Fruit fly (Drosophila melanogaster) whole organism, prepupa: ENCODE measurements around the gene sim.

Experiments
- Blimp-1 ChIP-seq: fragments of 200-800 bp; sonication (Bioruptor generic); optimal IDR thresholded peaks from 3 replicates; lab custom pipeline; 2017; ENCODE audit warnings: missing biosample characterization, missing genetic modification characterization, mild to moderate bottlenecking, moderate library complexity, missing genetic modification reagents
- CG10631 ChIP-seq: fragments of 200-800 bp; sonication (Bioruptor generic); optimal IDR thresholded peaks from 2 replicates; lab custom pipeline; 2016; ENCODE audit warnings: missing biosample characterization, missing genetic modification characterization
- CG10669 ChIP-seq: fragments of 200-800 bp; sonication (Bioruptor generic); optimal IDR thresholded peaks from 3 replicates; lab custom pipeline; 2018; ENCODE audit warnings: missing biosample characterization, mild to moderate bottlenecking, missing genetic modification characterization, moderate library complexity
- CG11294 ChIP-seq: fragments of 200-800 bp; sonication (Bioruptor generic); IDR thresholded peaks from 2 replicates; pipeline ENCODE4 v1.3.6; 2022; ENCODE audit warnings: missing biosample characterization, missing genetic modification characterization
- CG11762 ChIP-seq: fragments of 200-800 bp; sonication (Bioruptor generic); optimal IDR thresholded peaks from 3 replicates; lab custom pipeline; 2016; ENCODE audit warnings: missing biosample characterization, missing genetic modification characterization; ENCODE audit not compliant: insufficient read depth
- CG11902 ChIP-seq: fragments of 200-800 bp; sonication (Bioruptor generic); optimal IDR thresholded peaks from 3 replicates; lab custom pipeline; 2016; ENCODE audit warnings: missing biosample characterization, missing genetic modification characterization
- CG15336 ChIP-seq: fragments of 200-800 bp; sonication (Bioruptor generic); IDR thresholded peaks from 2 replicates; pipeline ENCODE4 v1.3.6; 2022; ENCODE audit warnings: missing biosample characterization, missing genetic modification characterization
- CG1621 ChIP-seq: fragments of 200-800 bp; sonication (Bioruptor generic); optimal IDR thresholded peaks from 3 replicates; lab custom pipeline; 2018; ENCODE audit warnings: missing biosample characterization, mild to moderate bottlenecking, missing genetic modification characterization
- CG16779 ChIP-seq: fragments of 200-800 bp; sonication (Bioruptor generic); optimal IDR thresholded peaks from 3 replicates; lab custom pipeline; 2017; ENCODE audit warnings: missing biosample characterization, mild to moderate bottlenecking, missing genetic modification characterization
- CG31627 ChIP-seq: fragments of 200-800 bp; sonication (Bioruptor generic); optimal IDR thresholded peaks from 3 replicates; lab custom pipeline; 2016; ENCODE audit warnings: missing biosample characterization, missing genetic modification characterization
- CG4318 ChIP-seq: fragments of 200-800 bp; sonication (Bioruptor generic); optimal IDR thresholded peaks from 3 replicates; lab custom pipeline; 2017; ENCODE audit warnings: missing biosample characterization, mild to moderate bottlenecking, missing genetic modification characterization
- CG6276 ChIP-seq: fragments of 200-800 bp; sonication (Bioruptor generic); optimal IDR thresholded peaks from 2 replicates; lab custom pipeline; 2017; ENCODE audit warnings: missing biosample characterization, mild to moderate bottlenecking, missing genetic modification characterization
- CG6792 ChIP-seq: fragments of 200-800 bp; sonication (Bioruptor generic); optimal IDR thresholded peaks from 3 replicates; lab custom pipeline; 2016; ENCODE audit warnings: missing biosample characterization, missing genetic modification characterization
- CG6808 ChIP-seq: fragments of 200-800 bp; sonication (Bioruptor generic); optimal IDR thresholded peaks from 3 replicates; lab custom pipeline; 2017; ENCODE audit warnings: missing biosample characterization, missing genetic modification characterization, mild to moderate bottlenecking, moderate library complexity, missing genetic modification reagents
- CG6854 ChIP-seq: fragments of 200-800 bp; sonication (Bioruptor generic); optimal IDR thresholded peaks from 2 replicates; lab custom pipeline; 2017; ENCODE audit warnings: missing biosample characterization, mild to moderate bottlenecking, missing genetic modification characterization
- CG8319 ChIP-seq: fragments of 200-800 bp; sonication (Bioruptor generic); optimal IDR thresholded peaks from 3 replicates; lab custom pipeline; 2016; ENCODE audit warnings: missing biosample characterization, missing genetic modification characterization
- CG8632 ChIP-seq: fragments of 200-800 bp; sonication (Bioruptor generic); optimal IDR thresholded peaks from 3 replicates; lab custom pipeline; 2016; ENCODE audit warnings: missing biosample characterization, missing genetic modification characterization
- CG9139 ChIP-seq: fragments of 200-800 bp; sonication (Bioruptor generic); optimal IDR thresholded peaks from 3 replicates; lab custom pipeline; 2017; ENCODE audit warnings: missing biosample characterization, mild to moderate bottlenecking, missing genetic modification characterization
- Eip75B ChIP-seq: fragments of 200-800 bp; sonication (Bioruptor generic); optimal IDR thresholded peaks from 3 replicates; lab custom pipeline; 2016; ENCODE audit warnings: missing biosample characterization, missing genetic modification characterization
- Eip78C ChIP-seq: fragments of 200-800 bp; sonication (Bioruptor generic); peaks from one replicate; lab custom pipeline; 2016; ENCODE audit warnings: missing biosample characterization, missing genetic modification characterization
- Eip93F ChIP-seq: fragments of 200-800 bp; sonication (Bioruptor generic); optimal IDR thresholded peaks from 2 replicates; lab custom pipeline; 2016; ENCODE audit warnings: missing biosample characterization, mild to moderate bottlenecking, missing genetic modification characterization
- Ets21C ChIP-seq: fragments of 200-800 bp; sonication (Bioruptor generic); optimal IDR thresholded peaks from 3 replicates; lab custom pipeline; 2016; ENCODE audit warnings: missing biosample characterization, missing genetic modification characterization
- Gug ChIP-seq: fragments of 200-800 bp; sonication (Bioruptor generic); IDR thresholded peaks from 2 replicates; pipeline ENCODE4 v1.3.6; 2022; ENCODE audit warnings: missing biosample characterization, missing genetic modification characterization
- Hr39 ChIP-seq: fragments of 200-800 bp; sonication (Bioruptor generic); optimal IDR thresholded peaks from 2 replicates; lab custom pipeline; 2016; ENCODE audit warnings: missing biosample characterization, missing genetic modification characterization
- Hr4 ChIP-seq: fragments of 200-800 bp; sonication (Bioruptor generic); optimal IDR thresholded peaks from 3 replicates; lab custom pipeline; 2016; ENCODE audit warnings: missing biosample characterization, missing genetic modification characterization
- Lpt ChIP-seq: fragments of 200-800 bp; sonication (Bioruptor generic); optimal IDR thresholded peaks from 3 replicates; lab custom pipeline; 2016; ENCODE audit warnings: missing biosample characterization, missing genetic modification characterization
- Met ChIP-seq: fragments of 200-800 bp; sonication (Bioruptor generic); optimal IDR thresholded peaks from 3 replicates; lab custom pipeline; 2016; ENCODE audit warnings: missing biosample characterization, missing genetic modification characterization
- OdsH ChIP-seq: fragments of 200-800 bp; sonication (Bioruptor generic); optimal IDR thresholded peaks from 3 replicates; lab custom pipeline; 2016; ENCODE audit warnings: missing biosample characterization, missing genetic modification characterization
- Smox ChIP-seq: fragments of 200-800 bp; sonication (Bioruptor generic); optimal IDR thresholded peaks from 3 replicates; lab custom pipeline; 2016; ENCODE audit warnings: missing biosample characterization, missing genetic modification characterization
- Sox14 ChIP-seq: fragments of 200-800 bp; sonication (Bioruptor generic); optimal IDR thresholded peaks from 3 replicates; lab custom pipeline; 2016; ENCODE audit warnings: missing biosample characterization, missing genetic modification characterization
- Sox15 ChIP-seq: fragments of 200-800 bp; sonication (Bioruptor generic); optimal IDR thresholded peaks from 3 replicates; lab custom pipeline; 2016; ENCODE audit warnings: missing biosample characterization, missing genetic modification characterization
- achi ChIP-seq: fragments of 200-800 bp; sonication (Bioruptor generic); optimal IDR thresholded peaks from 3 replicates; lab custom pipeline; 2016; ENCODE audit warnings: missing biosample characterization, missing genetic modification characterization
- acj6 ChIP-seq: fragments of 200-800 bp; sonication (Bioruptor generic); optimal IDR thresholded peaks from 3 replicates; lab custom pipeline; 2016; ENCODE audit warnings: missing biosample characterization, missing genetic modification characterization
- cyc ChIP-seq: fragments of 200-800 bp; sonication (Bioruptor generic); optimal IDR thresholded peaks from 3 replicates; lab custom pipeline; 2016; ENCODE audit warnings: missing biosample characterization, missing genetic modification characterization
- dac ChIP-seq: fragments of 200-800 bp; sonication (Bioruptor generic); optimal IDR thresholded peaks from 2 replicates; lab custom pipeline; 2017; ENCODE audit warnings: missing biosample characterization, mild to moderate bottlenecking, missing genetic modification characterization
- dsx ChIP-seq: fragments of 200-800 bp; optimal IDR thresholded peaks from 3 replicates; lab custom pipeline; 2019; ENCODE audit warnings: missing biosample characterization, mild to moderate bottlenecking, missing genetic modification characterization, moderate library complexity; ENCODE audit not compliant: poor library complexity, severe bottlenecking
- eg ChIP-seq: fragments of 200-800 bp; sonication (Bioruptor generic); IDR thresholded peaks from 3 replicates; pipeline ENCODE4 v1.3.6; 2022; ENCODE audit warnings: missing biosample characterization, missing genetic modification characterization
- esn ChIP-seq: fragments of 200-800 bp; sonication (Bioruptor generic); optimal IDR thresholded peaks from 2 replicates; lab custom pipeline; 2016; ENCODE audit warnings: missing biosample characterization, mild to moderate bottlenecking, missing genetic modification characterization, moderate library complexity
- fd59A ChIP-seq: fragments of 200-800 bp; sonication (Bioruptor generic); optimal IDR thresholded peaks from 2 replicates; lab custom pipeline; 2017; ENCODE audit warnings: missing biosample characterization, mild to moderate bottlenecking, missing genetic modification characterization, missing genetic modification reagents
- fd85E ChIP-seq: fragments of 200-800 bp; sonication (Bioruptor generic); optimal IDR thresholded peaks from 3 replicates; lab custom pipeline; 2016; ENCODE audit warnings: missing biosample characterization, missing genetic modification characterization
- fkh ChIP-seq: fragments of 200-800 bp; sonication (Bioruptor generic); optimal IDR thresholded peaks from 3 replicates; lab custom pipeline; 2017; ENCODE audit warnings: missing biosample characterization, mild to moderate bottlenecking, missing genetic modification characterization, moderate library complexity
- lz ChIP-seq: fragments of 200-800 bp; sonication (Bioruptor generic); optimal IDR thresholded peaks from 3 replicates; lab custom pipeline; 2016; ENCODE audit warnings: missing biosample characterization, missing genetic modification characterization
- net ChIP-seq: fragments of 200-800 bp; sonication (Bioruptor generic); optimal IDR thresholded peaks from 3 replicates; lab custom pipeline; 2016; ENCODE audit warnings: missing biosample characterization, missing genetic modification characterization
- pdm3 ChIP-seq: fragments of 200-800 bp; sonication (Bioruptor generic); optimal IDR thresholded peaks from 3 replicates; lab custom pipeline; 2016; ENCODE audit warnings: missing biosample characterization, missing genetic modification characterization
- salr ChIP-seq, 2 experiments: fragments of 200-800 bp; sonication (Bioruptor generic); optimal IDR thresholded peaks; 3 replicates each; lab custom pipeline; 2016 to 2018; ENCODE audit warnings: missing biosample characterization in 2 of 2, missing genetic modification characterization in 2 of 2, mild to moderate bottlenecking in 1 of 2
- spab ChIP-seq: fragments of 200-800 bp; sonication (Bioruptor generic); optimal IDR thresholded peaks from 2 replicates; lab custom pipeline; 2017; ENCODE audit warnings: missing biosample characterization, mild to moderate bottlenecking, missing genetic modification characterization, missing genetic modification reagents
- ss ChIP-seq, 2 experiments: fragments of 200-800 bp; sonication (Bioruptor generic); optimal IDR thresholded peaks; 2 replicates in 1 of 2; 3 replicates in 1 of 2; lab custom pipeline; 2017 to 2018; ENCODE audit warnings: mild to moderate bottlenecking in 2 of 2, missing biosample characterization in 2 of 2, missing genetic modification characterization in 2 of 2, moderate library complexity in 1 of 2
- svp ChIP-seq: fragments of 200-800 bp; sonication (Bioruptor generic); peaks from one replicate; lab custom pipeline; 2016; ENCODE audit warnings: missing biosample characterization, missing genetic modification characterization
- topi ChIP-seq: fragments of 200-800 bp; sonication (Bioruptor generic); optimal IDR thresholded peaks from 3 replicates; lab custom pipeline; 2016; ENCODE audit warnings: missing biosample characterization, missing genetic modification characterization
- vri ChIP-seq: fragments of 200-800 bp; sonication (Bioruptor generic); optimal IDR thresholded peaks from 3 replicates; lab custom pipeline; 2016; ENCODE audit warnings: missing biosample characterization, mild to moderate bottlenecking, missing genetic modification characterization

Gene sim

DNA sequence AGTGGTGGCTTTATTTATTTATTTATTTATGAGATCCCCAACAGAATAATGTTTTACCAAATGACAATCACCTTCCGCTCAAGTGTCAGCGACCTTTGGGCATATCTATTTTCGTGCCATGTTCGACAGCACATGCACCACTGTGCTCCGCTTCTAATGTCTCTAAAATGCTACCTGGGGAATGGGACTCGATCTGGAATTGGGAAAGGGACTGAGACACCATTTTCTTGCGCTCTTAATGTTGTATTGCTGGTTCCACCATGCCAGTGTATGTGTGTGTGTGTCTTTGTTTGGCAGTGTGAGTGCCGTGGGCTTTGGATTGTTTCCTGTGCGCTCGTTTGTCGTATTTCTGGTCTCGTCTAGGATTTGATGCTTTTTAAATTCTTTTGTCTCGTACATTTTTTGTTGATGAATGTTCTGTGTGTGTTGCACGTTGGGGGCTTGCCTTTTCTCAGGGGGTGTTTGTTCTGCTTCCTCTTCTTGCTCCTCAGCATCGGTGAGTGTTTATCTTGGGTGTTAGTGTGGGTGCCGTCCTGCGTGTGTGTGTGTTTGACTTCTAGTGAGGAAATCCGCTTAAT lies 7.7 kb downstream of the sim start:
- TF ChIP-seq CG15336 (no peak), fkh (peak; percentile 21)
- TF ChIP-seq, all 60 proteins: peak for 1

DNA sequence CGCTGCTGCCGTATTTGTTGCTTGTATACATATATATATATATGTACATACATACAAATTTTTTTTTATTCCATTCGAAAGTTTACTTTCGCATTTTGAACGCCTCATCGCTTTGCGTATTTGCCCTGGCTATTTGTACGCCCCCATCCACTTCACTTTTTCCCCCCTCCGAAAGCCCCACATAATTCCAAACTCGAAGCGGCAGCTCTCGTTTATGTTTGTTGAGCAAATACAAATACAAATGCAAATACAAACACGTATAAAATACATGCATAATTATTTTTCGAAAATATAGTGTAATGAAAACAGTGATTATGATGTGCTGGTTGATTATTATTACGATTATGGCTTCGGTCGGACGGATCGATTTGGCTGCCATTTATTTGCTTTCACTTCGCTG lies 10.5 kb downstream of the sim start:
- TF ChIP-seq Ets21C (GFP tag; lab: Kevin White, UChicago), result no peak
- no peak for TF ChIP-seq spab
- no peak for TF ChIP-seq CG15336
- TF ChIP-seq ss (GFP tag; optimal IDR thresholded peaks at IDR 0.05; lab: Kevin White, UChicago), result no peak
- no peak for TF ChIP-seq CG9139 (GFP tag; lab: Kevin White, UChicago)
- no peak for TF ChIP-seq dac (GFP tag; lab: Kevin White, UChicago)
- peak; percentile 10 for TF ChIP-seq acj6
- no peak for TF ChIP-seq Sox14
- peak; percentile 58 for TF ChIP-seq vri
- TF ChIP-seq CG6276 (GFP tag; lab: Kevin White, UChicago), result no peak
- peak; percentile 60 for TF ChIP-seq esn (GFP tag; lab: Kevin White, UChicago)
- TF ChIP-seq Smox (GFP tag; lab: Kevin White, UChicago), result peak; percentile 15
- no peak for TF ChIP-seq cyc (GFP tag; lab: Kevin White, UChicago)
- TF ChIP-seq Blimp-1 (GFP tag; lab: Kevin White, UChicago), result peak; percentile 49
- TF ChIP-seq CG16779 (tag; lab: Kevin White, UChicago), result no peak
- peak; percentile 9 for TF ChIP-seq CG10669 (GFP tag; lab: Kevin White, UChicago)
- TF ChIP-seq CG6792 (GFP tag; lab: Kevin White, UChicago), result peak; percentile 29
- TF ChIP-seq CG31627 (GFP tag; lab: Kevin White, UChicago), result no peak
- TF ChIP-seq fd85E (GFP tag; lab: Kevin White, UChicago), result no peak
- peak; percentile 97 for TF ChIP-seq fkh
- TF ChIP-seq dsx (GFP tag; lab: Kevin White, UChicago), result no peak
- no peak for TF ChIP-seq CG4318 (GFP tag; lab: Kevin White, UChicago)
- TF ChIP-seq topi, result peak; percentile 7
- no peak for TF ChIP-seq Sox15
- no peak for TF ChIP-seq fd59A (GFP tag; lab: Kevin White, UChicago)
- TF ChIP-seq Hr4 (GFP tag; lab: Kevin White, UChicago), result no peak
- TF ChIP-seq CG8632 (GFP tag; lab: Kevin White, UChicago), result peak; percentile 38
- TF ChIP-seq Gug (GFP tag; lab: Robert Waterston, UW), result no peak
- peak; percentile 22 for TF ChIP-seq CG8319 (GFP tag; lab: Kevin White, UChicago)
- TF ChIP-seq lz (GFP tag; lab: Kevin White, UChicago), result peak; percentile 25
- no peak for TF ChIP-seq Eip93F (GFP tag; lab: Kevin White, UChicago)
- TF ChIP-seq CG6854 (GFP tag; lab: Kevin White, UChicago), result peak; percentile 41
- TF ChIP-seq OdsH (GFP tag; lab: Kevin White, UChicago), result peak; percentile 14
- peak; percentile 29 for TF ChIP-seq Met (GFP tag; lab: Kevin White, UChicago)
- peak; percentile 42 for TF ChIP-seq svp
- no peak for TF ChIP-seq pdm3 (GFP tag; lab: Kevin White, UChicago)
- TF ChIP-seq CG11294 (GFP tag; lab: Robert Waterston, UW), result no peak
- peak; percentile 20 for TF ChIP-seq achi
- no peak for TF ChIP-seq Lpt (GFP tag; lab: Kevin White, UChicago)
- no peak for TF ChIP-seq salr (GFP tag; optimal IDR thresholded peaks at IDR 0.05; lab: Kevin White, UChicago)
- no peak for TF ChIP-seq CG1621
- TF ChIP-seq net, result no peak
- TF ChIP-seq CG6808, result no peak
- TF ChIP-seq CG11902 (GFP tag; lab: Kevin White, UChicago), result no peak
- no peak for TF ChIP-seq eg (GFP tag; lab: Robert Waterston, UW)
- no peak for TF ChIP-seq Eip75B (GFP tag; lab: Kevin White, UChicago)
- TF ChIP-seq Eip78C (GFP tag; lab: Kevin White, UChicago), result peak; percentile 56
- TF ChIP-seq Hr39 (GFP tag; lab: Kevin White, UChicago), result no peak
- TF ChIP-seq CG10631 (GFP tag; lab: Kevin White, UChicago), result peak; percentile 13
- TF ChIP-seq CG11762 (GFP tag; lab: Kevin White, UChicago), result no peak
